Worm (Caenorhabditis elegans) whole organism, L4 larva: ENCODE measurements around the gene T27A1.2.

Experiments
- D1046.2 ChIP-seq: fragments of 200-800 bp; sonication (Bioruptor generic); IDR thresholded peaks from 2 replicates; pipeline ENCODE4 v1.3.6; 2022; ENCODE audit warnings: missing genetic modification characterization, missing compliant biosample characterization
- F49E8.2 ChIP-seq: sonication (generic microtip); optimal IDR thresholded peaks from 2 replicates; lab custom pipeline; 2016; ENCODE audit warnings: missing compliant biosample characterization, mild to moderate bottlenecking, missing genetic modification characterization, borderline replicate concordance
- Y105C5A.15 ChIP-seq: fragments of 200-800 bp; sonication (Bioruptor generic); IDR thresholded peaks from 2 replicates; pipeline ENCODE4 v1.3.6; 2022; ENCODE audit warnings: missing genetic modification characterization, missing compliant biosample characterization
- Y48G9A.11 ChIP-seq: fragments of 200-800 bp; sonication (Bioruptor generic); IDR thresholded peaks from 2 replicates; pipeline ENCODE4 v1.3.6; 2022; ENCODE audit warnings: missing genetic modification reagents, missing genetic modification characterization, missing compliant biosample characterization
- aha-1 ChIP-seq: fragments of 150-350 bp; peaks from one replicate; lab custom pipeline; 2014; ENCODE audit warnings: missing biosample characterization, missing genetic modification characterization
- ceh-20 ChIP-seq: fragments of 200-800 bp; sonication (Bioruptor generic); IDR thresholded peaks from 2 replicates; pipeline ENCODE4 v1.3.6; 2022; ENCODE audit warnings: missing genetic modification reagents, missing genetic modification characterization, missing compliant biosample characterization
- ceh-32 ChIP-seq: sonication (generic microtip); optimal IDR thresholded peaks from 2 replicates; lab custom pipeline; 2016; ENCODE audit warnings: mild to moderate bottlenecking, missing genetic modification characterization, missing compliant biosample characterization; ENCODE audit not compliant: poor library complexity
- daf-16 ChIP-seq, 3 experiments: sonication (generic microtip); optimal IDR thresholded peaks; 2 replicates each; lab custom pipeline; 2016 to 2017; ENCODE audit warnings: missing genetic modification characterization in 3 of 3, missing genetic modification reagents in 3 of 3, mild to moderate bottlenecking in 2 of 3, missing compliant biosample characterization in 2 of 3, missing biosample characterization in 1 of 3, moderate library complexity in 1 of 3
- dmd-8 ChIP-seq: fragments of 200-800 bp; sonication (Bioruptor generic); IDR thresholded peaks from 2 replicates; pipeline ENCODE4 v1.3.6; 2022; ENCODE audit warnings: missing genetic modification characterization, missing compliant biosample characterization
- dmd-9 ChIP-seq: fragments of 200-800 bp; sonication (Bioruptor generic); IDR thresholded peaks from 2 replicates; pipeline ENCODE4 v1.3.6; 2022; ENCODE audit warnings: missing genetic modification reagents, missing genetic modification characterization, missing compliant biosample characterization
- dpl-1 ChIP-seq: fragments of 150-350 bp; optimal IDR thresholded peaks from 2 replicates; lab custom pipeline; 2014; ENCODE audit warnings: missing biosample characterization, missing genetic modification reagents, missing genetic modification characterization
- duxl-1 ChIP-seq: sonication (generic microtip); optimal IDR thresholded peaks from 2 replicates; lab custom pipeline; 2016; ENCODE audit warnings: mild to moderate bottlenecking, missing genetic modification characterization, moderate library complexity, missing compliant biosample characterization; ENCODE audit not compliant: poor library complexity
- fkh-10 ChIP-seq: fragments of 150-350 bp; optimal IDR thresholded peaks from 2 replicates; lab custom pipeline; 2014; ENCODE audit warnings: missing biosample characterization, missing genetic modification reagents, missing genetic modification characterization
- lin-15B ChIP-seq: fragments of 150-350 bp; sonication (generic microtip); optimal IDR thresholded peaks from 3 replicates; lab custom pipeline; 2014; ENCODE audit warnings: missing biosample characterization, missing genetic modification characterization
- lin-38 ChIP-seq: fragments of 200-800 bp; sonication (Bioruptor generic); IDR thresholded peaks from 2 replicates; pipeline ENCODE4 v1.3.6; 2022; ENCODE audit warnings: missing genetic modification reagents, missing genetic modification characterization, missing compliant biosample characterization
- lsy-2 ChIP-seq, 2 experiments: fragments of 150-350 bp in 1 of 2; sonication (generic microtip) in 1 of 2; optimal IDR thresholded peaks; 2 replicates each; lab custom pipeline; 2014 to 2017; ENCODE audit warnings: missing biosample characterization in 2 of 2, missing genetic modification characterization in 2 of 2
- mes-2 ChIP-seq: sonication (generic microtip); optimal IDR thresholded peaks from 2 replicates; lab custom pipeline; 2016; ENCODE audit warnings: missing genotype, mild to moderate bottlenecking, missing genetic modification characterization, missing compliant biosample characterization; ENCODE audit not compliant: poor library complexity, severe bottlenecking
- mxl-2 ChIP-seq: fragments of 200-800 bp; sonication (Bioruptor generic); conservative IDR thresholded peaks from 2 replicates; pipeline ENCODE4 v1.3.6; 2022; ENCODE audit warnings: missing genetic modification reagents, missing genetic modification characterization, missing compliant biosample characterization
- mxl-3 ChIP-seq: fragments of 200-800 bp; sonication (Bioruptor generic); optimal IDR thresholded peaks from 2 replicates; lab custom pipeline; 2018; ENCODE audit warnings: mild to moderate bottlenecking, missing genetic modification characterization, missing compliant biosample characterization
- nhr-10 ChIP-seq: fragments of 150-350 bp; optimal IDR thresholded peaks from 2 replicates; lab custom pipeline; 2014; ENCODE audit warnings: missing biosample characterization, missing genetic modification characterization
- nhr-25 ChIP-seq: sonication (generic microtip); optimal IDR thresholded peaks from 2 replicates; lab custom pipeline; 2017; ENCODE audit warnings: missing genetic modification characterization, mild to moderate bottlenecking, missing compliant biosample characterization, antibody characterized with exemption, moderate library complexity, borderline replicate concordance; ENCODE audit not compliant: insufficient read depth
- nhr-6 ChIP-seq: fragments of 150-350 bp; optimal IDR thresholded peaks from 2 replicates; lab custom pipeline; 2014; ENCODE audit warnings: missing biosample characterization, missing genetic modification characterization
- pqm-1 ChIP-seq: sonication (generic microtip); optimal IDR thresholded peaks from 2 replicates; lab custom pipeline; 2017; ENCODE audit warnings: missing biosample characterization, missing genetic modification characterization
- set-16 ChIP-seq: fragments of 200-800 bp; sonication (Bioruptor generic); IDR thresholded peaks from 2 replicates; pipeline ENCODE4 v1.3.6; 2022; ENCODE audit warnings: missing genetic modification reagents, missing genetic modification characterization, missing compliant biosample characterization
- snpc-1.2 ChIP-seq: fragments of 200-800 bp; sonication (Bioruptor generic); IDR thresholded peaks from 2 replicates; pipeline ENCODE4 v1.3.6; 2022; ENCODE audit warnings: missing genetic modification reagents, missing genetic modification characterization, missing compliant biosample characterization
- spr-3 ChIP-seq: fragments of 200-800 bp; sonication (Bioruptor generic); optimal IDR thresholded peaks from 2 replicates; lab custom pipeline; 2018; ENCODE audit warnings: mild to moderate bottlenecking, missing genetic modification characterization, missing compliant biosample characterization
- unc-62 ChIP-seq, 3 experiments: fragments of 150-350 bp in 1 of 3; sonication (generic microtip); optimal IDR thresholded peaks in 2 of 3; peaks in 1 of 3; 1 replicate in 1 of 3; 2 replicates in 2 of 3; lab custom pipeline; 2014 to 2017; ENCODE audit warnings: missing biosample characterization in 3 of 3, missing genetic modification characterization in 3 of 3, missing genetic modification reagents in 3 of 3, missing genotype in 1 of 3
- ztf-11 ChIP-seq: fragments of 150-350 bp; optimal IDR thresholded peaks from 2 replicates; lab custom pipeline; 2014; ENCODE audit warnings: missing biosample characterization, missing genetic modification characterization

T27A1.2 gene

DNA sequence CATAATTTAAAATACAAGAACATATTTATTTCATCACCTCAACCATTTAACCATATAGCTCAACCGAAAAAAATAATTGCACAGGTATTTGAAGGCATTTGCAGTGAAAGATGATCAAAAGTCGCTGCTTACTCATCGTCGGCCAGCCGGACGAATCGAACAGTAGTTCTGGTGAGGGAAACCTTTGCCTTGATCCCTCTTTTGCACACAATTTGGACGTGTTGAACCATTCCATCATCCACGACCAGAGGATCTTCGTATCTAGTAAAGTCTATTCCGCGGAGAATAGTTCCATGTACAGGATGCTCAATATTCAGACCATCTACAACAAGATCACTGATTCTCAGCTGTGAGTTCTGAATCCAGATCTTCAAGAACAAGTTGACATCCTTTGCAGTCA is 45.3 kb upstream of the T27A1.2 start:
- TF ChIP-seq F49E8.2 (tag; lab: Kevin White, UChicago) (peak; percentile 46), mxl-3 (GFP tag; lab: Kevin White, UChicago) (no peak), snpc-1.2 (0 out of 2 replicates have a peak, but pooled peaks have one; percentile 39), lin-15B (no peak), dmd-8 (GFP tag; lab: Robert Waterston, UW) (peak; percentile 63; the same call in 1 of the 2 replicates), lin-38 (GFP tag; lab: Robert Waterston, UW) (peak; percentile 41), nhr-10 (tag; lab: Kevin White, UChicago) (no peak), ceh-20 (GFP tag; lab: Robert Waterston, UW) (no peak), D1046.2 (GFP tag; lab: Robert Waterston, UW) (no peak), duxl-1 (tag; lab: Kevin White, UChicago) (peak; percentile 24)

- peak; percentile 8 for TF ChIP-seq dpl-1 (GFP tag; lab: Kevin White, UChicago)
- TF ChIP-seq pqm-1 (tag; lab: Kevin White, UChicago) = no peak
- peak; percentile 60 for TF ChIP-seq lin-38 (GFP tag; lab: Robert Waterston, UW)
- peak; percentile 51 for TF ChIP-seq mes-2 (tag; lab: Kevin White, UChicago)
- peak; percentile 43; the same call in 1 of the 2 replicates for TF ChIP-seq Y48G9A.11 (GFP tag; lab: Robert Waterston, UW)
These were observed 43.5 kb upstream of the T27A1.2 start, which contains the start of the genes cdc-37 and W08F4.3 for ce11 chrII:580189-580643. cdc-37 (minus strand) TSS chrII:580593. W08F4.3 (plus strand) TSS chrII:580602.

DNA sequence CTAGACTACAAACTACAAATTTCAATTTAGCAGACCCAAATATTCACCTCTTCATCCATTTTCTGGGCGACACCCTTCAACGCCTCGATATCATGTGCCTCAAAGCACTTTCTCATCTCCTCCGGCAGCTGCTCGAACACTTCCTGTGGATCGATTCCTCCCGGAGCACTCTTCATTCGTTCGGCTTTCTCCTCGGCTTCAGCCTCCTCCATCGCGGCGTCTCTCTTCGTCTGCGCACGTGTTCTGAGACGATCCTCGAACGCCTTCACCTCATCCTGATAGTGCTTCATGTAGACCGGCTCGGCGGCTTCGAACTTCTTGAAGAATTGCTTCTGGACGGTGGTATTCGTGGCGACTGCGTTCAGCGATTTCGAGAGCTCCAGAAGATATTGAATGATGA is 42.1 kb upstream of the T27A1.2 start:
- TF ChIP-seq set-16 (GFP tag; lab: Robert Waterston, UW) (peak; percentile 77), lsy-2 (tag; optimal IDR thresholded peaks at IDR 0.05; lab: Kevin White, UChicago) (no peak), dmd-9 (GFP tag; lab: Robert Waterston, UW) (0 out of 2 replicates have a peak, but pooled peaks have one; percentile 26), ceh-32 (tag; lab: Kevin White, UChicago) (no peak), lin-38 (GFP tag; lab: Robert Waterston, UW) (0 out of 2 replicates have a peak, but pooled peaks have one; percentile 2)

DNA sequence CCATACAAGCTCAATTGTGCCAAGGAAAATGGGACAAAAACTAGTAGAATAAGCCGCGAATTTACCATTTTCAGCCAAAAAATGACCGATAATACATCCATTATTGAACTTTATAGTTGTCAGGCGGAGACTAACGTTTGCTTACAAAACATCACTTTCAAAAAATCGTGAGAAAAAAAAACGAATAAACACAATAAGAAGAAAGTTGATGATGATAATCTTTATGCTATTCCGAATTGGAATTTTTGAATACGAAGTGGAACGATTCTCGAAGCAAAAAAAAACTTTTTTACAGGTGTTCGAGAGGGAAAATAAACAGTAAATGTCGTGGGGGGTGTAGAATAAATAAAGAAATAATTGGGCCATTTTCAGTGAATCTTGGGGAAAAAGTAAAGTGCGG is 41.0 kb upstream of the T27A1.2 start, which contains the start of gene W08F4.7:
TSS of gene W08F4.7 (minus strand) at position 101 of the 400 bp plus-strand sequence.
- TF ChIP-seq ceh-20 (GFP tag; lab: Robert Waterston, UW) (no peak), Y105C5A.15 (GFP tag; lab: Robert Waterston, UW) (no peak), lin-38 (GFP tag; lab: Robert Waterston, UW) (peak; percentile 52), daf-16 (GFP tag; optimal IDR thresholded peaks at IDR 0.05; lab: Kevin White, UChicago) (no peak), daf-16 (tag; optimal IDR thresholded peaks at IDR 0.05; lab: Kevin White, UChicago) (peak; percentile 0), spr-3 (GFP tag; lab: Kevin White, UChicago) (no peak), nhr-10 (tag; lab: Kevin White, UChicago) (no peak), ztf-11 (tag; lab: Kevin White, UChicago) (no peak)

ce11 chrII:574064-574463 is 37.4 kb upstream of the T27A1.2 start:
- no peak for TF ChIP-seq mxl-2
- peak; percentile 75 for TF ChIP-seq aha-1
- TF ChIP-seq fkh-10 (GFP tag; lab: Kevin White, UChicago) = no peak
- no peak for TF ChIP-seq lsy-2 (tag; optimal IDR thresholded peaks at IDR 0.05; lab: Kevin White, UChicago)
- TF ChIP-seq unc-62 (GFP tag; optimal IDR thresholded peaks at IDR 0.05 in 1 of 2; lab: Kevin White, UChicago) = peak in 1 of 2 experiments; percentile 46
- no peak for TF ChIP-seq unc-62 (tag; optimal IDR thresholded peaks at IDR 0.05; lab: Kevin White, UChicago)
- no peak for TF ChIP-seq nhr-6 (tag; lab: Kevin White, UChicago)
- no peak for TF ChIP-seq nhr-25 (tag; lab: Kevin White, UChicago)
